Worm (Caenorhabditis elegans): ENCODE results near the gene ttr-34.

Gene ttr-34

DNA sequence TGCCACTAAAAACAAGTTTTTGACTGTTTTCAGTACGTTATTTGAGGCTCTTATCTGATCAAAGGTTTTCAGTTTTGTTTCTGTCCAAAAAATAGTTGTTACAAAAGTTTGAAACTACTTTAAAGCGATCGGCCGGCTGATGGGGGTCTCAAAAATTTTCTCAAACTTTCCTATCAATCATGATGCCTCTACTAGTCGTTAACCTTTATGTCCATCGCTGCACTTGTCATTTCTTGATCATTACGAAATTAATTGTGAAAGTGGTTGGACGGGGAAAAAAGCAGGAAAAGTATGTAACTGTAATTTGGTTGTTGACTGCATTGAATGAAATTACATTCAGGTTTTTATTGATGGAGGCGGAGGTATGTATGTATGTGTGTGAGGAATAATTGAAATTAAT lies 20.3 kb downstream of the ttr-34 start:
- TF ChIP-seq pag-3 (tag; optimal IDR thresholded peaks at IDR 0.05; ENCODE audit: borderline replicate concordance, insufficient read depth) (no peak), xbp-1 (tag; optimal IDR thresholded peaks at IDR 0.05) (no peak), nhr-85 (tag) (peak; percentile 83), sox-4 (tag; optimal IDR thresholded peaks at IDR 0.05) (no peak), lin-35 (GFP tag; optimal IDR thresholded peaks at IDR 0.05) (no peak), blmp-1 (tag; optimal IDR thresholded peaks at IDR 0.05) (peak; percentile 14), efl-1 (optimal IDR thresholded peaks at IDR 0.05) (no peak), efl-1 (GFP tag; optimal IDR thresholded peaks at IDR 0.05 in 1 of 2) (peak in 1 of 2 experiments; percentile 90), hlh-4 (tag; optimal IDR thresholded peaks at IDR 0.05) (no peak)

DNA sequence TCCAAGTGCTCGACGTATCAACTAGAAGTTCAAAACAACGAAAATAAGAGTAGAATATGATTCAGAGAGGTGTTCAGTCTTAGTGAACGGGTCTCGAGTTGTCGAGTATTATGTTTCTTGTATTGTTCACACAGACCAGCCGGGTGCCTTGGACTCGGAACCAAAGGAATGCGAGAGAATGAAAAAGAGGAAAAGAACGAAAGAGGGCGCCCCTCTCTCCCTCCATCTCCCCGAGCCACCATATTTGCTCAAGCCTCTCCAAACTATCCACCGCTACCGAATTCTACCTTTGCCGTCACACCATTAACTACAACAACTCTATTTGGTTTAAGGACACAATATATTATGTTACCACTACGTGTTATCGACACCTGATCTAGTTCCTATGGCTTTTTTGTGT lies 22.2 kb downstream of the ttr-34 start:
- no peak for TF ChIP-seq Y116A8C.19 (tag; optimal IDR thresholded peaks at IDR 0.05; ENCODE audit: borderline replicate concordance)
- no peak for TF ChIP-seq efl-1 (optimal IDR thresholded peaks at IDR 0.05)
- peak in 1 of 2 experiments; percentile 64 for TF ChIP-seq efl-1 (GFP tag; optimal IDR thresholded peaks at IDR 0.05 in 1 of 2)
- no peak for TF ChIP-seq blmp-1 (tag; optimal IDR thresholded peaks at IDR 0.05)
- no peak for TF ChIP-seq F16B12.6 (tag; optimal IDR thresholded peaks at IDR 0.05)
- TF ChIP-seq nhr-20 (tag; optimal IDR thresholded peaks at IDR 0.05): no peak

DNA sequence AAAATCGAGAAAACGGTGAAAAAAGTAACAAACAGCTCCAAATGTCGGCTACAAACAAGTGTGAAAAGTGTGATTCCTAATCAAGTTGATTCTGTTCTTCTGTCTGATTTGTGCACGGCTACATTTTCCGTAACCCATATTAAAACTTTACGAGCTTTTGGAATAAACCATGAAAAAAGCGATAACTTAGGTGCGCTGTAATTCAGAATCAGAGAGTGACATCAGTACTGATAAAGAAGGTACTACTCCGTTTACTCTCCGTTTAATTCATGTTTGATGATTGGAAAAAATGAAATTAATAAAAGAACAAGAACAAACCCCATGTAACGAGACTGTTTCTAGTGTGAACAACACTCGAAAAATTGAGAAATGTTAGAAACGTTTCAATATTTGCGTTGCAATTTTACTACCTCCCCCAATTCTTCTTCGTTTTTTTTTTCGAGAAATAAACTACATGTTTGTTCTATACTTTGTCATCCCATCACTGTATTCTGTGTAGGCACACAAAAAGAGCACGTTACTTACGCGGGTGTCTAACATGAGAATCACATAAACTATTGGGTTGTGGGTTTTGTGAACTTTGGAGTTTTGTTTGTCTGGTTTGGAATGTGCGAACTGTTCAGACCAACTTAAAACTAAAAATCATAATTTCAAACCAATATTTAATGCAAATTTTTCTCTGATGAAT lies 22.9 kb downstream of the ttr-34 start:
- TF ChIP-seq tbx-2 (tag; optimal IDR thresholded peaks at IDR 0.05): peak; percentile 39
- no peak for TF ChIP-seq ztf-11 (tag; optimal IDR thresholded peaks at IDR 0.05)
- peak; percentile 32 for TF ChIP-seq elt-2 (tag; optimal IDR thresholded peaks at IDR 0.05)
- TF ChIP-seq pax-3 (tag; optimal IDR thresholded peaks at IDR 0.05): no peak
- peak; percentile 8 for TF ChIP-seq nhr-20 (tag; optimal IDR thresholded peaks at IDR 0.05)
- peak in 1 of 2 experiments; percentile 10 for TF ChIP-seq lin-35 (GFP tag; optimal IDR thresholded peaks at IDR 0.05)
- no peak for TF ChIP-seq mep-1 (tag; optimal IDR thresholded peaks at IDR 0.05)
- TF ChIP-seq nhr-85 (tag): peak; percentile 26
- no peak for TF ChIP-seq jun-1 (tag; optimal IDR thresholded peaks at IDR 0.05)
- TF ChIP-seq nhr-12 (tag; optimal IDR thresholded peaks at IDR 0.05): no peak
- no peak for TF ChIP-seq hpl-2 (GFP tag; optimal IDR thresholded peaks at IDR 0.05)
- TF ChIP-seq fkh-4 (tag; optimal IDR thresholded peaks at IDR 0.05; ENCODE audit: borderline replicate concordance): no peak
- no peak for TF ChIP-seq fos-1 (tag; optimal IDR thresholded peaks at IDR 0.05)
- peak; percentile 34 for TF ChIP-seq nhr-77 (tag; optimal IDR thresholded peaks at IDR 0.05)
- peak; percentile 26 for TF ChIP-seq lin-14 (GFP tag; optimal IDR thresholded peaks at IDR 0.05)
- no peak for TF ChIP-seq efl-1 (optimal IDR thresholded peaks at IDR 0.05)
- no peak for TF ChIP-seq efl-1 (GFP tag; optimal IDR thresholded peaks at IDR 0.05 in 1 of 2)
- no peak for TF ChIP-seq skn-1 (tag; optimal IDR thresholded peaks at IDR 0.05)
- no peak for TF ChIP-seq hlh-4 (tag; optimal IDR thresholded peaks at IDR 0.05)
- TF ChIP-seq isw-1 (GFP tag; IDR thresholded peaks at IDR 0.05): no peak

DNA sequence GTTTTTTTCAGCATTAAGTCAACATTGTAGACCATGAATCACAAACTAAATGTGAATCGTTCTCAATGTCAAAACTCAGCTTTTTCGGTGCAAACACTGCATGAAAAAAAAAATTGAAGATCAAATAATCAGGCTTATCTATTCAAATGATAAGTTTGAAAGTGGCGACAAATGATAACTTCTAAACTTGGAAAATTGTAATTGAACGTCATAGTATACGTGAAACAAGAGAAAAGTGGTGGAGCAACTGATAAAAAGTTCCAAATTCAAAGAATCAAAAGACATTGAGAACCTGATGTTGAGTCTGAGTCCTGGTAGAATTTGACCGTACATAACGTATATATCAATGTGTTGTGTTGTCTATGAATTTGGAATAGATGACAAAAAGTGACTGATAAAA lies 23.6 kb downstream of the ttr-34 start:
- no peak for TF ChIP-seq irx-1 (tag; optimal IDR thresholded peaks at IDR 0.05)
- peak; percentile 83 for TF ChIP-seq elt-2 (tag; optimal IDR thresholded peaks at IDR 0.05)

DNA sequence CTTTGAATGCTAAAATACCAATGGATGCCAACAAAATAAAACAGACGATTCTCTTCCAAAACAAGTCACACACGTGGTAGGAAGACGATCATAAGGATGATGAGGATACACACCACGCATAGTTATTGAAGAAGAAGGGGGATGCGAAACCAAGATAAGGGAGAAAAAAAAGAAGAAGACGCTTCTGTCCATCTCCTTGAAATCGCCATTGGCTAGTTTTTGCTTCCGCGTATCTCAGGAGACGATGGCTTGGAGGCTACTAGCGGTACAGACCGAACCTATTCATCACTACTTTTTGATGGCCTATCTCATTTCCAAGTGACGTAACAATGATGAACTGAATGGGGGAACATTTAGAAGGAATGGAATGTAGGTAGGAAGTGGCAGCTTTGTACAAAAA lies 24.7 kb downstream of the ttr-34 start:
- TF ChIP-seq aly-2 (tag; optimal IDR thresholded peaks at IDR 0.05) (no peak), mab-9 (GFP tag; IDR thresholded peaks at IDR 0.05) (no peak), lin-15B (tag; optimal IDR thresholded peaks at IDR 0.05) (no peak), fos-1 (tag; optimal IDR thresholded peaks at IDR 0.05) (no peak), tbx-2 (tag; optimal IDR thresholded peaks at IDR 0.05) (peak; percentile 13), snpc-4 (tag; optimal IDR thresholded peaks at IDR 0.05) (no peak), nhr-11 (tag; optimal IDR thresholded peaks at IDR 0.05) (no peak), snu-23 (GFP tag; optimal IDR thresholded peaks at IDR 0.05) (peak; percentile 44), lir-3 (tag; optimal IDR thresholded peaks at IDR 0.05; ENCODE audit: poor library complexity) (no peak), hlh-17 (GFP tag; optimal IDR thresholded peaks at IDR 0.05; ENCODE audit: borderline replicate concordance) (no peak), elt-3 (tag; optimal IDR thresholded peaks at IDR 0.05) (peak in 2 of 6 experiments; percentile 38 to 41), ceh-82 (tag; optimal IDR thresholded peaks at IDR 0.05) (peak in 1 of 3 experiments; percentile 13), fkh-8 (tag; optimal IDR thresholded peaks at IDR 0.05) (no peak), ceh-90 (tag; optimal IDR thresholded peaks at IDR 0.05) (no peak), pag-3 (tag; optimal IDR thresholded peaks at IDR 0.05; ENCODE audit: borderline replicate concordance, insufficient read depth) (no peak), ztf-4 (tag; optimal IDR thresholded peaks at IDR 0.05) (no peak), mep-1 (tag; optimal IDR thresholded peaks at IDR 0.05) (no peak), nhr-84 (tag; optimal IDR thresholded peaks at IDR 0.05) (no peak), egl-27 (tag; optimal IDR thresholded peaks at IDR 0.05) (no peak), lin-35 (GFP tag; optimal IDR thresholded peaks at IDR 0.05) (peak in 1 of 2 experiments; percentile 57), pqm-1 (tag; optimal IDR thresholded peaks at IDR 0.05) (no peak), ceh-8 (GFP tag; optimal IDR thresholded peaks at IDR 0.05) (no peak)
